Worm (Caenorhabditis elegans) whole organism, L4/young adult: Measurements from ENCODE around the gene dtmk-1.

ENCODE experiments used
- dao-5 ChIP-seq: sonication (generic microtip); optimal IDR thresholded peaks from 2 replicates; lab custom pipeline; 2016; ENCODE audit warnings: missing genotype, missing genetic modification characterization, moderate library complexity, missing compliant biosample characterization
- him-1 ChIP-seq: sonication (generic microtip); optimal IDR thresholded peaks from 2 replicates; lab custom pipeline; 2016; ENCODE audit warnings: missing genotype, missing genetic modification reagents, missing genetic modification characterization, missing compliant biosample characterization

ce11 chrII:9931012-9931411 lies 35.9 kb downstream of the dtmk-1 start:
- no peak for TF ChIP-seq dao-5 (tag; lab: Kevin White, UChicago)
- no peak for TF ChIP-seq him-1 (tag; lab: Kevin White, UChicago)
